Worm (Caenorhabditis elegans): ENCODE data around the gene nars-2.

ce11 chrIII:11443408-11443994, 57.0 kb downstream of the nars-2 start:
- TF ChIP-seq ama-1 (optimal IDR thresholded peaks at IDR 0.05) (no peak), hmbx-1 (tag; optimal IDR thresholded peaks at IDR 0.05) (no peak), ceh-13 (GFP tag; optimal IDR thresholded peaks at IDR 0.05) (no peak), F13C5.2 (tag; optimal IDR thresholded peaks at IDR 0.05) (no peak), flt-1 (GFP tag; IDR thresholded peaks at IDR 0.05) (no peak)
